Worm (Caenorhabditis elegans) whole organism, mixed stage, embryonic: ENCODE results near the gene C30H6.8.

Experiments
- bed-3 ChIP-seq: fragments of 200-800 bp; sonication (Bioruptor generic); optimal IDR thresholded peaks from 3 replicates; lab custom pipeline; 2018; ENCODE audit warnings: mild to moderate bottlenecking, missing genetic modification characterization, moderate library complexity, missing compliant biosample characterization
- ceh-39 ChIP-seq: fragments of 150-350 bp; optimal IDR thresholded peaks from 2 replicates; lab custom pipeline; 2014; ENCODE audit warnings: missing biosample characterization, missing genetic modification characterization
- ceh-43 ChIP-seq: fragments of 200-800 bp; sonication (Bioruptor generic); optimal IDR thresholded peaks from 2 replicates; lab custom pipeline; 2018; ENCODE audit warnings: mild to moderate bottlenecking, missing genetic modification characterization, moderate library complexity, missing compliant biosample characterization
- ceh-83 ChIP-seq: fragments of 200-800 bp; sonication (Bioruptor generic); optimal IDR thresholded peaks from 2 replicates; lab custom pipeline; 2018; ENCODE audit warnings: mild to moderate bottlenecking, missing genetic modification characterization, missing compliant biosample characterization
- ces-1 ChIP-seq: fragments of 150-350 bp; optimal IDR thresholded peaks from 2 replicates; lab custom pipeline; 2014; ENCODE audit warnings: missing biosample characterization, missing genetic modification reagents, missing genetic modification characterization
- cnd-1 ChIP-seq: fragments of 200-800 bp; sonication (Bioruptor generic); optimal IDR thresholded peaks from 2 replicates; lab custom pipeline; 2018; ENCODE audit warnings: mild to moderate bottlenecking, missing genetic modification characterization, missing compliant biosample characterization
- drap-1 ChIP-seq: fragments of 200-800 bp; sonication (Bioruptor generic); optimal IDR thresholded peaks from 3 replicates; lab custom pipeline; 2018; ENCODE audit warnings: mild to moderate bottlenecking, missing genetic modification characterization, missing compliant biosample characterization
- elt-1 ChIP-seq: sonication (generic microtip); optimal IDR thresholded peaks from 2 replicates; lab custom pipeline; 2017; ENCODE audit warnings: missing genetic modification characterization, mild to moderate bottlenecking, missing compliant biosample characterization, antibody characterized with exemption, moderate library complexity, borderline replicate concordance; ENCODE audit not compliant: insufficient read depth
- elt-3 ChIP-seq: fragments of 150-350 bp; optimal IDR thresholded peaks from 2 replicates; lab custom pipeline; 2014; ENCODE audit warnings: missing biosample characterization, missing genetic modification characterization
- flh-1 ChIP-seq: fragments of 200-800 bp; sonication (Bioruptor generic); optimal IDR thresholded peaks from 2 replicates; lab custom pipeline; 2018; ENCODE audit warnings: mild to moderate bottlenecking, missing genetic modification characterization, moderate library complexity, missing compliant biosample characterization
- ham-2 ChIP-seq: fragments of 200-800 bp; sonication (Bioruptor generic); optimal IDR thresholded peaks from 2 replicates; lab custom pipeline; 2018; ENCODE audit warnings: mild to moderate bottlenecking, missing genetic modification characterization, missing compliant biosample characterization
- hlh-1 ChIP-seq: fragments of 150-350 bp; optimal IDR thresholded peaks from 2 replicates; lab custom pipeline; 2014; ENCODE audit warnings: missing biosample characterization, missing genetic modification reagents, missing genetic modification characterization
- lin-13 ChIP-seq: fragments of 150-350 bp; optimal IDR thresholded peaks from 2 replicates; lab custom pipeline; 2014; ENCODE audit warnings: missing biosample characterization, missing genetic modification characterization
- lin-32 ChIP-seq: fragments of 200-800 bp; sonication (Bioruptor generic); optimal IDR thresholded peaks from 2 replicates; lab custom pipeline; 2018; ENCODE audit warnings: mild to moderate bottlenecking, missing genetic modification characterization, missing compliant biosample characterization
- lsy-2 ChIP-seq: fragments of 150-350 bp; optimal IDR thresholded peaks from 2 replicates; lab custom pipeline; 2014; ENCODE audit warnings: missing biosample characterization, missing genetic modification characterization
- mab-5 ChIP-seq: fragments of 150-350 bp; optimal IDR thresholded peaks from 2 replicates; lab custom pipeline; 2014; ENCODE audit warnings: missing biosample characterization, missing genetic modification characterization
- mep-1 ChIP-seq: fragments of 150-350 bp; optimal IDR thresholded peaks from 2 replicates; lab custom pipeline; 2017; ENCODE audit warnings: missing biosample characterization, missing genetic modification reagents, missing genetic modification characterization, inconsistent platforms
- mls-2 ChIP-seq: sonication (generic microtip); optimal IDR thresholded peaks from 2 replicates; lab custom pipeline; 2016; ENCODE audit warnings: mild to moderate bottlenecking, missing genetic modification characterization, moderate library complexity, missing compliant biosample characterization
- nhr-12 ChIP-seq: fragments of 150-350 bp; optimal IDR thresholded peaks from 2 replicates; lab custom pipeline; 2014; ENCODE audit warnings: missing biosample characterization, missing genetic modification characterization
- nhr-2 ChIP-seq: fragments of 150-350 bp; optimal IDR thresholded peaks from 2 replicates; lab custom pipeline; 2014; ENCODE audit warnings: missing biosample characterization, missing genetic modification characterization
- nhr-28 ChIP-seq: fragments of 150-350 bp; optimal IDR thresholded peaks from 2 replicates; lab custom pipeline; 2014; ENCODE audit warnings: missing biosample characterization, missing genetic modification characterization
- pha-4 ChIP-seq: fragments of 150-350 bp; optimal IDR thresholded peaks from 2 replicates; lab custom pipeline; 2018; ENCODE audit warnings: missing biosample characterization, missing genetic modification reagents, missing genetic modification characterization
- sem-2 ChIP-seq: fragments of 200-800 bp; sonication (Bioruptor generic); optimal IDR thresholded peaks from 2 replicates; lab custom pipeline; 2018; ENCODE audit warnings: mild to moderate bottlenecking, missing genetic modification characterization, missing compliant biosample characterization
- snpc-4 ChIP-seq: fragments of 150-350 bp; optimal IDR thresholded peaks from 2 replicates; lab custom pipeline; 2014; ENCODE audit warnings: missing biosample characterization, missing genetic modification characterization
- sptf-1 ChIP-seq: sonication (generic microtip); optimal IDR thresholded peaks from 2 replicates; lab custom pipeline; 2017; ENCODE audit warnings: mild to moderate bottlenecking, missing genetic modification characterization, moderate library complexity, missing compliant biosample characterization
- tbx-8 ChIP-seq: fragments of 200-800 bp; sonication (Bioruptor generic); optimal IDR thresholded peaks from 2 replicates; lab custom pipeline; 2018; ENCODE audit warnings: mild to moderate bottlenecking, missing genetic modification characterization, moderate library complexity, missing compliant biosample characterization
- unc-120 ChIP-seq: sonication (generic microtip); optimal IDR thresholded peaks from 2 replicates; lab custom pipeline; 2017; ENCODE audit warnings: missing genetic modification characterization, missing compliant biosample characterization; ENCODE audit not compliant: poor library complexity, severe bottlenecking
- unc-39 ChIP-seq: fragments of 150-350 bp; optimal IDR thresholded peaks from 2 replicates; lab custom pipeline; 2014; ENCODE audit warnings: missing biosample characterization, missing genetic modification characterization
- unc-62 ChIP-seq: fragments of 150-350 bp; optimal IDR thresholded peaks from 2 replicates; lab custom pipeline; 2014; ENCODE audit warnings: missing biosample characterization, missing genetic modification reagents, missing genetic modification characterization
- zip-8 ChIP-seq: fragments of 150-350 bp; optimal IDR thresholded peaks from 2 replicates; lab custom pipeline; 2014; ENCODE audit warnings: missing biosample characterization, missing genetic modification characterization
- ztf-11 ChIP-seq: fragments of 150-350 bp; optimal IDR thresholded peaks from 2 replicates; lab custom pipeline; 2014; ENCODE audit warnings: missing biosample characterization, missing genetic modification characterization

Gene C30H6.8

ce11 chrIV:17399455-17399854 is 17.3 kb downstream of the C30H6.8 start, which contains the start of gene T02D1.4:
TSS of gene T02D1.4 (plus strand) at chrIV:17399755.
- TF ChIP-seq snpc-4 (tag; lab: Kevin White, UChicago) (no peak), lsy-2 (tag; lab: Kevin White, UChicago) (no peak), lin-13 (tag; lab: Kevin White, UChicago) (no peak), elt-3 (tag; lab: Kevin White, UChicago) (no peak), cnd-1 (tag; lab: Kevin White, UChicago) (no peak)

- TF ChIP-seq ceh-43 (GFP tag; lab: Kevin White, UChicago) (no peak), lin-13 (tag; lab: Kevin White, UChicago) (no peak), elt-3 (tag; lab: Kevin White, UChicago) (no peak)
These were observed 23.4 kb downstream of the C30H6.8 start, which contains the start of gene pmp-4 for ce11 chrIV:17405530-17405929. TSS of gene pmp-4 (minus strand) at chrIV:17405630.

- no peak for TF ChIP-seq lin-32 (GFP tag; lab: Kevin White, UChicago)
- TF ChIP-seq unc-120 (tag; lab: Kevin White, UChicago) = no peak
- no peak for TF ChIP-seq hlh-1 (tag; lab: Kevin White, UChicago)
- TF ChIP-seq mep-1 = no peak
- TF ChIP-seq unc-39 (tag; lab: Kevin White, UChicago) = no peak
These were observed 24.0 kb downstream of the C30H6.8 start for ce11 chrIV:17406119-17406518.

ce11 chrIV:17407025-17407424 is 24.9 kb downstream of the C30H6.8 start, which contains the start of gene T02D1.7:
TSS of gene T02D1.7 (minus strand) at chrIV:17407125.
- TF ChIP-seq nhr-28 (no peak), flh-1 (no peak), mab-5 (tag; lab: Kevin White, UChicago) (no peak), nhr-12 (no peak), elt-1 (no peak), mls-2 (tag; lab: Kevin White, UChicago) (no peak), nhr-2 (tag; lab: Kevin White, UChicago) (no peak), pha-4 (tag; lab: Kevin White, UChicago) (no peak), ces-1 (no peak), snpc-4 (tag; lab: Kevin White, UChicago) (no peak), tbx-8 (no peak), cnd-1 (tag; lab: Kevin White, UChicago) (no peak), sptf-1 (tag; lab: Kevin White, UChicago) (no peak), unc-62 (GFP tag; lab: Kevin White, UChicago) (no peak), mep-1 (no peak), lin-13 (tag; lab: Kevin White, UChicago) (no peak), ztf-11 (no peak), unc-120 (tag; lab: Kevin White, UChicago) (no peak), lin-32 (GFP tag; lab: Kevin White, UChicago) (no peak), drap-1 (GFP tag; lab: Kevin White, UChicago) (no peak)

ce11 chrIV:17407491-17407890 is 25.4 kb downstream of the C30H6.8 start, which contains the start of gene T02D1.9:
TSS of gene T02D1.9 (minus strand) at chrIV:17407591.
- TF ChIP-seq unc-120 (tag; lab: Kevin White, UChicago) (no peak), bed-3 (GFP tag; lab: Kevin White, UChicago) (no peak), elt-3 (tag; lab: Kevin White, UChicago) (no peak), unc-62 (GFP tag; lab: Kevin White, UChicago) (no peak), lin-13 (tag; lab: Kevin White, UChicago) (no peak), zip-8 (no peak), ceh-83 (no peak)

ce11 chrIV:17413343-17413742 is 31.2 kb downstream of the C30H6.8 start:
- no peak for TF ChIP-seq ceh-39 (tag; lab: Kevin White, UChicago)
- no peak for TF ChIP-seq ceh-43 (GFP tag; lab: Kevin White, UChicago)
- TF ChIP-seq sem-2 (GFP tag; lab: Kevin White, UChicago) = no peak
- no peak for TF ChIP-seq pha-4 (tag; lab: Kevin White, UChicago)
- TF ChIP-seq unc-120 (tag; lab: Kevin White, UChicago) = no peak
- no peak for TF ChIP-seq ham-2 (GFP tag; lab: Kevin White, UChicago)
